Worm (Caenorhabditis elegans): ENCODE data around the gene T24A6.20.
A peak's percentile ranks its signal among the peaks of the same experiment; 100 is the strongest.
"Not testable (repeated sequence)": the region's sequence is repeated elsewhere in the genome, so short reads cannot be mapped to it uniquely, and the experiment has no call there.

The T24A6.20 gene

DNA sequence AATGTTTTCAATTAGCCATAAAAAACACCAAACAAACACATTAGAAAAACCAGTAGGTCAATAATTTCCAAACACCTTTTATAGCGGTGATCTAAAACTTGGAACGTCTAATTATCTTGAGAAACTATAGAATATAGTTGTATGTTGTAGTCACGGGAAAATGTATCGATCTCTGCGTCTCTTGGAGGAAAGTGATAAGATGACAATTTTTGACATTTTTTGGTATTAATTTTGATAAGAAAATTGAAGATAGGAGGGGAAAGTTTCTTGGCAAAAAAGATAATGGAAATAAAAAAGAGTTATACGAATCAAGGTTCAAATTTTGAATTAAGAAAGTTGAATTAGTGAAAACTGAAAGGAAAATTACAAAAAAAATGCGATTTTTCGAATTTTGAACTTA lies 47.2 kb upstream of the T24A6.20 start (continued):
- TF ChIP-seq isw-1 (GFP tag; IDR thresholded peaks at IDR 0.05) (no peak), sup-37 (GFP tag; optimal IDR thresholded peaks at IDR 0.05) (no peak), lin-13 (GFP tag; optimal IDR thresholded peaks at IDR 0.05) (no peak), lin-14 (GFP tag; optimal IDR thresholded peaks at IDR 0.05) (no peak), tbx-2 (tag; optimal IDR thresholded peaks at IDR 0.05) (no peak), nhr-12 (tag; optimal IDR thresholded peaks at IDR 0.05) (no peak), nhr-28 (tag; optimal IDR thresholded peaks at IDR 0.05) (no peak), vab-15 (tag; optimal IDR thresholded peaks at IDR 0.05) (no peak), snu-23 (GFP tag; optimal IDR thresholded peaks at IDR 0.05) (no peak), skn-1 (tag; optimal IDR thresholded peaks at IDR 0.05) (peak; percentile 40), Y116A8C.19 (tag; optimal IDR thresholded peaks at IDR 0.05; ENCODE audit: borderline replicate concordance) (no peak), fkh-8 (tag; optimal IDR thresholded peaks at IDR 0.05) (no peak), ceh-90 (tag; optimal IDR thresholded peaks at IDR 0.05) (no peak), ceh-82 (tag; optimal IDR thresholded peaks at IDR 0.05) (no peak), nhr-84 (tag; optimal IDR thresholded peaks at IDR 0.05) (no peak), zip-4 (GFP tag; optimal IDR thresholded peaks at IDR 0.05) (no peak), efl-1 (optimal IDR thresholded peaks at IDR 0.05) (no peak), efl-1 (GFP tag; optimal IDR thresholded peaks at IDR 0.05 in 1 of 2) (no peak), swsn-7 (tag; optimal IDR thresholded peaks at IDR 0.05) (no peak), pax-3 (tag; optimal IDR thresholded peaks at IDR 0.05) (no peak), unc-98 (GFP tag; IDR thresholded peaks at IDR 0.05) (no peak), efl-3 (GFP tag; optimal IDR thresholded peaks at IDR 0.05) (no peak), unc-62 (GFP tag; optimal IDR thresholded peaks at IDR 0.05) (no peak), mdl-1 (tag; optimal IDR thresholded peaks at IDR 0.05) (no peak), nhr-90 (tag; optimal IDR thresholded peaks at IDR 0.05; ENCODE audit: poor library complexity) (peak; percentile 28), fkh-4 (tag; optimal IDR thresholded peaks at IDR 0.05; ENCODE audit: borderline replicate concordance) (no peak), nhr-71 (tag; optimal IDR thresholded peaks at IDR 0.05) (no peak), rnt-1 (tag; optimal IDR thresholded peaks at IDR 0.05) (no peak), ama-1 (optimal IDR thresholded peaks at IDR 0.05) (no peak), xbp-1 (tag; optimal IDR thresholded peaks at IDR 0.05) (no peak), ceh-63 (GFP tag; optimal IDR thresholded peaks at IDR 0.05) (no peak), C04F5.9 (tag; optimal IDR thresholded peaks at IDR 0.05) (no peak), fos-1 (tag; optimal IDR thresholded peaks at IDR 0.05) (no peak)

DNA sequence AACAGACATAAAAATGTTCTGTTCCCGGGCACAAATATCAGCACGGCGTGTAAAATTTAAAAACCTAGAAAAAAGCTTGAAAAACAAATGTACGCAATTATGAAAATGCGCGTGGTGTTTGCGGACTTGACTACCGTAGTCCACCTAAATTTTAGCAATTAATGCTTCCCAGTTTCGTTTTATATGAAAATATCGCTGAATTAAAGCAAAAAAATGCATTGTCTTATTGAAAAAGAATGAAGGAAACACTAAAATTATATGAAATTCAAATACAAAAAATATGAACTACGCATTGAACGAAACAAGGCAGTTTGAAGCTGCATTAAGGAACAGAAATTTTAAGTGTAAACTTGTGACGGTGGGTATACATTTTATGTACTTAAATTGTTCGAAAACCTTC lies 46.7 kb upstream of the T24A6.20 start, which contains the start of gene ugt-64:
Gene ugt-64, minus strand, starts transcription at position 101 of the 400 bp plus-strand sequence.
- TF ChIP-seq mab-9 (GFP tag; IDR thresholded peaks at IDR 0.05); swsn-7 (tag; optimal IDR thresholded peaks at IDR 0.05); efl-1 (optimal IDR thresholded peaks at IDR 0.05); efl-1 (GFP tag; optimal IDR thresholded peaks at IDR 0.05 in 1 of 2): not testable (repeated sequence)

DNA sequence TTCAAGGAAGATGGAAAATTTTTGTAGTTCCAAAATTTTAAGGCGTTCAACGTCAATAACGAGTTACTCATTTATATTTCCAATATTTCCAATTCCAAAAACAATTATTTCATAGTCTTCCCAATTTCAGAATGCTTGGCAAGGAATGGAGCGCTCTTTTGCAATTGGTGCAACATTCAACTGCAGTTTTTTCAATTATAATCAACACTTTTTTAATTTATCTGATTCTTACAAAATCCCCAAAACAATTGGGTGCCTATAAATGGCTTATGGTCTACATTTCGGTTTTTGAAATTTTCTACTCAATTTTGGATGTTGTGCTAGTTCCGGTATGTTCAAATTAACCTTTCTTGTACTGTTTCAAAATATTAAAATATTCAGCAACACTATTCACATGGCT lies 45.2 kb upstream of the T24A6.20 start, which contains the start of gene str-225:
Gene str-225, plus strand, starts transcription at position 132 of the 400 bp plus-strand sequence.
- TF ChIP-seq nhr-237 (tag; optimal IDR thresholded peaks at IDR 0.05): no peak
- TF ChIP-seq efl-3 (GFP tag; optimal IDR thresholded peaks at IDR 0.05): no peak
- no peak for TF ChIP-seq dsc-1 (tag; optimal IDR thresholded peaks at IDR 0.05)
- no peak for TF ChIP-seq mab-9 (GFP tag; IDR thresholded peaks at IDR 0.05)
- no peak for TF ChIP-seq lin-35 (GFP tag; optimal IDR thresholded peaks at IDR 0.05)
- no peak for TF ChIP-seq lsy-2 (tag; optimal IDR thresholded peaks at IDR 0.05)
- no peak for TF ChIP-seq ceh-8 (GFP tag; optimal IDR thresholded peaks at IDR 0.05)
- TF ChIP-seq swsn-7 (tag; optimal IDR thresholded peaks at IDR 0.05): no peak
- TF ChIP-seq unc-86 (tag; optimal IDR thresholded peaks at IDR 0.05): no peak
- TF ChIP-seq nhr-11 (tag; optimal IDR thresholded peaks at IDR 0.05): no peak
- TF ChIP-seq tbx-2 (tag; optimal IDR thresholded peaks at IDR 0.05): no peak

All from whole organism, L1 larva.